Worm (Caenorhabditis elegans): ENCODE measurements around the gene srw-35.

ce11 chrV:16429503-16429902, 42.8 kb upstream of the srw-35 start, which contains the start of gene F26D2.10:
- TF ChIP-seq unc-62 (GFP tag; optimal IDR thresholded peaks at IDR 0.05) (no peak), nhr-12 (tag; optimal IDR thresholded peaks at IDR 0.05) (no peak)

Data from whole organism, L3 larva.